Worm (Caenorhabditis elegans): Measurements from ENCODE around the gene mutd-1.

mutd-1 gene

DNA sequence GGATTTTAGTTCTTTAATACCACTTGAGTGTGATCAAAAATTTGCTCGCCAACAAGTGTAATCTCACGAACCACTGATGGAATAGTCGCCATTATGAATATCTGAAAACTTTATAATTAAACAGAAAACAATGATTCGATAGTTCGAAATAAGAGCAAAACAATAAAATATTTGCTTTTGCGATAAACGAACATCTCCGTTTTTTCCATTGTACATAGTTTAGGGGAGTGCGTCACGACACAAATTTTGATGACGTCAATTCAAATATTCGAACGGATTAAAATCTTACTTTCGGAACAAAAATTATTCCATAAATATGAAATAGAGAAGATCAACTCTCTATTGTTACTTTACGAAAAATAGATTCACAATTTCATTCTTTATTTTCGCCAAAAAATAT, at the start of gene mutd-1:
Gene mutd-1, minus strand, starts transcription at position 101 of the 400 bp plus-strand sequence.
- TF ChIP-seq B0019.2 (GFP tag; conservative IDR thresholded peaks at IDR 0.05) (no peak), nfyb-1 (GFP tag; IDR thresholded peaks at IDR 0.05) (0 out of 2 replicates have a peak, but pooled peaks have one; percentile 15)

ce11 chrIV:7182818-7183217, 48.9 kb upstream of the mutd-1 start:
- TF ChIP-seq unc-62 (GFP tag; optimal IDR thresholded peaks at IDR 0.05), result peak; percentile 75
- peak; percentile 47 for TF ChIP-seq ztf-22 (GFP tag; optimal IDR thresholded peaks at IDR 0.05)
- TF ChIP-seq let-607 (tag; optimal IDR thresholded peaks at IDR 0.05), result peak; percentile 60 to 85
- TF ChIP-seq lsy-27 (tag; optimal IDR thresholded peaks at IDR 0.05; ENCODE audit: borderline replicate concordance, insufficient read depth), result no peak
- no peak for TF ChIP-seq T26A5.8 (tag; optimal IDR thresholded peaks at IDR 0.05)
- TF ChIP-seq pha-4 (tag; optimal IDR thresholded peaks at IDR 0.05), result peak; percentile 36
- peak; percentile 78 for TF ChIP-seq nhr-80 (tag; optimal IDR thresholded peaks at IDR 0.05)
- TF ChIP-seq ztf-6 (GFP tag; IDR thresholded peaks at IDR 0.05), result no peak

- TF ChIP-seq dox-1 (GFP tag; IDR thresholded peaks at IDR 0.05), result no peak
- peak in 1 of 2 experiments; percentile 67 for TF ChIP-seq let-607 (tag; optimal IDR thresholded peaks at IDR 0.05)
- TF ChIP-seq mel-28 (tag; optimal IDR thresholded peaks at IDR 0.05; ENCODE audit: borderline replicate concordance), result no peak
- TF ChIP-seq unc-62 (GFP tag; optimal IDR thresholded peaks at IDR 0.05), result peak; percentile 54
- no peak for TF ChIP-seq rcor-1 (GFP tag; IDR thresholded peaks at IDR 0.05)
- no peak for TF ChIP-seq Y79H2A.3 (GFP tag; conservative IDR thresholded peaks at IDR 0.05)
- TF ChIP-seq ceh-91 (GFP tag; IDR thresholded peaks at IDR 0.05), result no peak
- peak; percentile 72 for TF ChIP-seq nhr-80 (tag; optimal IDR thresholded peaks at IDR 0.05)
- TF ChIP-seq ceh-79 (tag; optimal IDR thresholded peaks at IDR 0.05), result no peak
- TF ChIP-seq snpc-3.4 (tag; optimal IDR thresholded peaks at IDR 0.05), result no peak
Observed at ce11 chrIV:7180304-7180703, 46.4 kb upstream of the mutd-1 start, which contains the start of gene cest-10. Gene cest-10, plus strand, starts transcription at chrIV:7180557.

DNA sequence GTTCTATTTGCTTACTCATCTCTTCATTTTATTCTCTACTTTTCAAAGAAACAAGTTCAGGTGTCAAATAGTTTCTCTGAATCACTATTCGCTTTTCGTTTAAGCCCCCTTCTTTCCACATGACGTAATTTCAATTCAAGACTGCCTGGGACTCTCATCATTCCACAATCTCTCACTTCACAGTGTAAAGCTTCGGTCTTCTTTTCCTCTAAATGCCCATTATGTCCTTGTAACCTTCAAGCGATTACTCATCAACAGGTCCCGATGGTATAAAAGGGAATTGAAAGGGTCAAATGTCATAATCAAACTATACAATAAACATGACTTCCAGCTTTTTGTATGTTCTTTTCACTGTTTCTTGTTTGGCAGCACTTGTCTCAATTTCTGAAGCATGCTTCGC, 45.1 kb upstream of the mutd-1 start, which contains the start of gene C42D4.3:
Gene C42D4.3, plus strand, starts transcription at position 298 of the 400 bp plus-strand sequence.
- TF ChIP-seq F23B12.7 (tag; optimal IDR thresholded peaks at IDR 0.05; ENCODE audit: insufficient read depth) (no peak), T26A5.8 (tag; optimal IDR thresholded peaks at IDR 0.05) (no peak), rec-8 (tag; optimal IDR thresholded peaks at IDR 0.05) (no peak), madf-6 (GFP tag; IDR thresholded peaks at IDR 0.05) (no peak), B0261.1 (tag; optimal IDR thresholded peaks at IDR 0.05) (no peak), Y67H2A.10 (GFP tag; conservative IDR thresholded peaks at IDR 0.05) (no peak), Y95B8A.8 (GFP tag; IDR thresholded peaks at IDR 0.05) (no peak), tbp1 (GFP tag; optimal IDR thresholded peaks at IDR 0.05) (no peak), ceh-58 (GFP tag; IDR thresholded peaks at IDR 0.05) (no peak), lir-1 (GFP tag; conservative IDR thresholded peaks at IDR 0.05) (no peak), mel-28 (tag; optimal IDR thresholded peaks at IDR 0.05; ENCODE audit: borderline replicate concordance) (no peak)

DNA sequence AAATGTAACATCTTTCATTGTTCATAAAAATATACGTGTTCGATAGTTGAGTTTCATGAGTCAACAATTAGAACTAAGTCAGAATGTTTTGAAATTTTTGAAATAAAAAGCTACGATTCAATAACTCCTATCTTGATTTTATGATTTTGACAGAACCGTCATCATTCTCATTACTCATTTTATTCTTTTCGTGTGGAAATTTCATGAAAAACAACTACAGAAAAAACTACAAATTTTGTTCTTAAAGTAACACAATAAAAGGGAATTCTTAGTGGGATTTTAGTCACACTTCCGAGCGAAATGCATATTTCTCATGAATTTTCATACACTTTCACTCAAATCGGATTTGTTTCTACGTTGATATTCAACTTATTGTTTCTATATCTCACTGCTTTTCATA, 43.0 kb upstream of the mutd-1 start, which contains the start of gene str-44:
Gene str-44, plus strand, starts transcription at position 301 of the 400 bp plus-strand sequence.
- TF ChIP-seq Y79H2A.3 (GFP tag; conservative IDR thresholded peaks at IDR 0.05), result no peak
- no peak for TF ChIP-seq hmg-20 (GFP tag; IDR thresholded peaks at IDR 0.05)

DNA sequence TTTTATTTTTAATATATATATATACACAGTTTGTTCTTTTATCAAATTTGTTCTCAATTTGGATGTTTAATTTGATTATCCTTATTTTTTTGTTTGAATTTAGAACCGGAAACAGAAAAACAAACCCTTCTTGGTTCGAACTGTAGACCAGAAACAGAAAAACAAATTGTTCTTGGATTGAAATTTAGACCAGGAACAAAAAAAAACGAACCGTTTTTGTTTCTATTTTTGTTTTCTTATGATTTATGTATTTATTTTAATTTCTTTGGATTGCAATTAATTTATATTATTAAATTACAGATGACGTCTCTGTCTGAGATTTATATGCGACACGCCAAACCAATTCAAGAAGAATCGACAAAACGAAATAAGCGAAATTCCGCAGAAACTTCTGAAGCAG, 41.5 kb upstream of the mutd-1 start, which contains the start of gene C42D4.19:
Gene C42D4.19, plus strand, starts transcription at position 301 of the 400 bp plus-strand sequence.
- TF ChIP-seq sea-2 (GFP tag; IDR thresholded peaks at IDR 0.05), result no peak
- TF ChIP-seq hlh-26 (GFP tag; conservative IDR thresholded peaks at IDR 0.05), result no peak
- no peak for TF ChIP-seq nhr-90 (tag; optimal IDR thresholded peaks at IDR 0.05)
- TF ChIP-seq ama-1 (optimal IDR thresholded peaks at IDR 0.05), result no peak
- no peak for TF ChIP-seq ama-1 (GFP tag; optimal IDR thresholded peaks at IDR 0.05)
- no peak for TF ChIP-seq F33H1.4 (GFP tag; IDR thresholded peaks at IDR 0.05)
